Worm (Caenorhabditis elegans) whole organism, L4 larva: ENCODE data around the gene fcho-1.
A peak's percentile ranks its signal among the peaks of the same experiment; 100 is the strongest.

Source experiments
- F10B5.3 ChIP-seq: sonication (generic microtip); optimal IDR thresholded peaks from 2 replicates; lab custom pipeline; 2016; ENCODE audit warnings: mild to moderate bottlenecking, missing genetic modification characterization, missing compliant biosample characterization
- F26F4.8 ChIP-seq: fragments of 200-800 bp; sonication (Bioruptor generic); conservative IDR thresholded peaks from 2 replicates; pipeline ENCODE4 v1.3.6; 2022; ENCODE audit warnings: missing genetic modification characterization, missing compliant biosample characterization
- F37D6.2 ChIP-seq: sonication (generic microtip); optimal IDR thresholded peaks from 2 replicates; lab custom pipeline; 2016; ENCODE audit warnings: mild to moderate bottlenecking, missing genetic modification characterization, missing compliant biosample characterization
- F44E2.7 ChIP-seq: fragments of 200-800 bp; sonication (Bioruptor generic); IDR thresholded peaks from 2 replicates; pipeline ENCODE4 v2.1.2; 2022; ENCODE audit warnings: missing genetic modification characterization, missing compliant biosample characterization
- F49E8.2 ChIP-seq: sonication (generic microtip); optimal IDR thresholded peaks from 2 replicates; lab custom pipeline; 2016; ENCODE audit warnings: missing compliant biosample characterization, mild to moderate bottlenecking, missing genetic modification characterization, borderline replicate concordance
- R02D3.7 ChIP-seq: fragments of 150-350 bp; sonication (generic microtip); optimal IDR thresholded peaks from 3 replicates; lab custom pipeline; 2014; ENCODE audit warnings: missing biosample characterization, missing genetic modification characterization
- Y5F2A.4 ChIP-seq: fragments of 200-800 bp; sonication (Bioruptor generic); optimal IDR thresholded peaks from 2 replicates; lab custom pipeline; 2018; ENCODE audit warnings: mild to moderate bottlenecking, missing genetic modification characterization, missing compliant biosample characterization
- Y75B8A.6 ChIP-seq: fragments of 200-800 bp; sonication (Bioruptor generic); IDR thresholded peaks from 2 replicates; pipeline ENCODE4 v1.3.6; 2022; ENCODE audit warnings: missing genetic modification reagents, missing genetic modification characterization, missing compliant biosample characterization
- ZK337.2 ChIP-seq: fragments of 200-800 bp; sonication (Bioruptor generic); IDR thresholded peaks from 2 replicates; pipeline ENCODE4 v1.3.6; 2022; ENCODE audit warnings: missing genetic modification reagents, missing genetic modification characterization, missing compliant biosample characterization
- attf-4 ChIP-seq: sonication (generic microtip); optimal IDR thresholded peaks from 3 replicates; lab custom pipeline; 2017; ENCODE audit warnings: missing biosample characterization, missing genetic modification characterization
- ceh-28 ChIP-seq: fragments of 150-350 bp; optimal IDR thresholded peaks from 2 replicates; lab custom pipeline; 2014; ENCODE audit warnings: missing biosample characterization, missing genetic modification reagents, missing genetic modification characterization
- ceh-32 ChIP-seq: sonication (generic microtip); optimal IDR thresholded peaks from 2 replicates; lab custom pipeline; 2016; ENCODE audit warnings: mild to moderate bottlenecking, missing genetic modification characterization, missing compliant biosample characterization; ENCODE audit not compliant: poor library complexity
- ceh-62 ChIP-seq: sonication (generic microtip); optimal IDR thresholded peaks from 2 replicates; lab custom pipeline; 2017; ENCODE audit warnings: missing biosample characterization, missing genetic modification characterization
- ceh-82 ChIP-seq: sonication (generic microtip); optimal IDR thresholded peaks from 2 replicates; lab custom pipeline; 2017; ENCODE audit warnings: missing biosample characterization, missing genetic modification characterization
- ces-1 ChIP-seq: fragments of 150-350 bp; sonication (generic microtip); optimal IDR thresholded peaks from 4 replicates; lab custom pipeline; 2014; ENCODE audit warnings: missing biosample characterization, missing genetic modification reagents, missing genetic modification characterization
- cey-2 ChIP-seq: sonication (generic microtip); optimal IDR thresholded peaks from 3 replicates; lab custom pipeline; 2017; ENCODE audit warnings: missing genetic modification characterization, mild to moderate bottlenecking, missing compliant biosample characterization, antibody characterized with exemption, borderline replicate concordance; ENCODE audit not compliant: insufficient read depth
- daf-12 ChIP-seq: fragments of 150-350 bp; optimal IDR thresholded peaks from 2 replicates; lab custom pipeline; 2014; ENCODE audit warnings: missing biosample characterization, missing genetic modification reagents, missing genetic modification characterization
- daf-8 ChIP-seq: fragments of 200-800 bp; sonication (Bioruptor generic); IDR thresholded peaks from 2 replicates; pipeline ENCODE4 v1.3.6; 2022; ENCODE audit warnings: missing genetic modification characterization, missing compliant biosample characterization
- dmd-6 ChIP-seq: fragments of 200-800 bp; sonication (Bioruptor generic); IDR thresholded peaks from 2 replicates; pipeline ENCODE4 v1.3.6; 2022; ENCODE audit warnings: missing genetic modification reagents, missing genetic modification characterization, missing compliant biosample characterization
- dmd-8 ChIP-seq: fragments of 200-800 bp; sonication (Bioruptor generic); IDR thresholded peaks from 2 replicates; pipeline ENCODE4 v1.3.6; 2022; ENCODE audit warnings: missing genetic modification characterization, missing compliant biosample characterization
- dpl-1 ChIP-seq: fragments of 150-350 bp; optimal IDR thresholded peaks from 2 replicates; lab custom pipeline; 2014; ENCODE audit warnings: missing biosample characterization, missing genetic modification reagents, missing genetic modification characterization
- duxl-1 ChIP-seq: sonication (generic microtip); optimal IDR thresholded peaks from 2 replicates; lab custom pipeline; 2016; ENCODE audit warnings: mild to moderate bottlenecking, missing genetic modification characterization, moderate library complexity, missing compliant biosample characterization; ENCODE audit not compliant: poor library complexity
- dve-1 ChIP-seq: sonication (generic microtip); optimal IDR thresholded peaks from 2 replicates; lab custom pipeline; 2017; ENCODE audit warnings: antibody characterized with exemption, mild to moderate bottlenecking, missing genetic modification characterization, missing compliant biosample characterization; ENCODE audit not compliant: insufficient read depth
- fkh-10 ChIP-seq: fragments of 150-350 bp; optimal IDR thresholded peaks from 2 replicates; lab custom pipeline; 2014; ENCODE audit warnings: missing biosample characterization, missing genetic modification reagents, missing genetic modification characterization
- fos-1 ChIP-seq: fragments of 150-350 bp; optimal IDR thresholded peaks from 2 replicates; lab custom pipeline; 2014; ENCODE audit warnings: missing biosample characterization, missing genetic modification characterization
- gei-8 ChIP-seq: fragments of 200-800 bp; sonication (Bioruptor generic); optimal IDR thresholded peaks from 2 replicates; lab custom pipeline; 2018; ENCODE audit warnings: mild to moderate bottlenecking, missing genetic modification characterization, missing compliant biosample characterization
- hif-1 ChIP-seq, 2 experiments: sonication (generic microtip); optimal IDR thresholded peaks; 2 replicates each; lab custom pipeline; 2016 to 2017; ENCODE audit warnings: missing compliant biosample characterization in 2 of 2, missing genetic modification characterization in 2 of 2, missing genetic modification reagents in 2 of 2, missing genotype in 2 of 2, mild to moderate bottlenecking in 1 of 2
- hlh-11 ChIP-seq: fragments of 200-800 bp; sonication (Bioruptor generic); optimal IDR thresholded peaks from 2 replicates; lab custom pipeline; 2018; ENCODE audit warnings: mild to moderate bottlenecking, missing genetic modification characterization, missing compliant biosample characterization
- hlh-30 ChIP-seq: sonication (generic microtip); optimal IDR thresholded peaks from 2 replicates; lab custom pipeline; 2017; ENCODE audit warnings: antibody characterized with exemption, mild to moderate bottlenecking, missing genetic modification characterization, missing compliant biosample characterization; ENCODE audit not compliant: insufficient read depth
- jun-1 ChIP-seq: fragments of 150-350 bp; optimal IDR thresholded peaks from 2 replicates; lab custom pipeline; 2014; ENCODE audit warnings: missing biosample characterization, missing genetic modification reagents, missing genetic modification characterization
- lim-7 ChIP-seq: fragments of 200-800 bp; sonication (Bioruptor generic); IDR thresholded peaks from 2 replicates; pipeline ENCODE4 v1.3.6; 2022; ENCODE audit warnings: missing genetic modification characterization, missing compliant biosample characterization
- lin-1 ChIP-seq: fragments of 200-800 bp; sonication (Bioruptor generic); IDR thresholded peaks from 2 replicates; pipeline ENCODE4 v1.3.6; 2022; ENCODE audit warnings: missing genetic modification reagents, missing genetic modification characterization, missing compliant biosample characterization
- mxl-2 ChIP-seq: fragments of 200-800 bp; sonication (Bioruptor generic); conservative IDR thresholded peaks from 2 replicates; pipeline ENCODE4 v1.3.6; 2022; ENCODE audit warnings: missing genetic modification reagents, missing genetic modification characterization, missing compliant biosample characterization
- mxl-3 ChIP-seq: fragments of 200-800 bp; sonication (Bioruptor generic); optimal IDR thresholded peaks from 2 replicates; lab custom pipeline; 2018; ENCODE audit warnings: mild to moderate bottlenecking, missing genetic modification characterization, missing compliant biosample characterization
- nhr-237 ChIP-seq: sonication (generic microtip); optimal IDR thresholded peaks from 2 replicates; lab custom pipeline; 2017; ENCODE audit warnings: missing biosample characterization, missing genetic modification characterization
- nhr-48 ChIP-seq: sonication (generic microtip); optimal IDR thresholded peaks from 2 replicates; lab custom pipeline; 2016; ENCODE audit warnings: mild to moderate bottlenecking, missing genetic modification characterization, missing compliant biosample characterization
- nhr-6 ChIP-seq: fragments of 150-350 bp; optimal IDR thresholded peaks from 2 replicates; lab custom pipeline; 2014; ENCODE audit warnings: missing biosample characterization, missing genetic modification characterization
- pha-4 ChIP-seq, 2 experiments: fragments of 150-350 bp in 1 of 2; fragments of 200-800 bp in 1 of 2; sonication (Bioruptor generic) in 1 of 2; IDR thresholded peaks in 1 of 2; optimal IDR thresholded peaks in 1 of 2; 2 replicates each; pipeline versions ENCODE4 v1.3.6 to Lab custom; 2014 to 2022; ENCODE audit warnings: missing genetic modification characterization in 2 of 2, missing genetic modification reagents in 2 of 2, missing biosample characterization in 1 of 2, missing compliant biosample characterization in 1 of 2
- saeg-2 ChIP-seq: fragments of 200-800 bp; sonication (Bioruptor generic); IDR thresholded peaks from 2 replicates; pipeline ENCODE4 v1.3.6; 2022; ENCODE audit warnings: missing genetic modification reagents, missing genetic modification characterization, missing compliant biosample characterization
- sdz-12 ChIP-seq: fragments of 200-800 bp; sonication (Bioruptor generic); optimal IDR thresholded peaks from 2 replicates; lab custom pipeline; 2018; ENCODE audit warnings: mild to moderate bottlenecking, missing genetic modification characterization, missing compliant biosample characterization
- skn-1 ChIP-seq: fragments of 150-350 bp; optimal IDR thresholded peaks from 2 replicates; lab custom pipeline; 2014; ENCODE audit warnings: missing biosample characterization, missing genetic modification characterization
- spr-3 ChIP-seq: fragments of 200-800 bp; sonication (Bioruptor generic); optimal IDR thresholded peaks from 2 replicates; lab custom pipeline; 2018; ENCODE audit warnings: mild to moderate bottlenecking, missing genetic modification characterization, missing compliant biosample characterization
- unc-39 ChIP-seq: sonication (generic microtip); optimal IDR thresholded peaks from 2 replicates; lab custom pipeline; 2017; ENCODE audit warnings: missing biosample characterization, missing genetic modification characterization
- unc-62 ChIP-seq, 3 experiments: fragments of 150-350 bp in 1 of 3; sonication (generic microtip); optimal IDR thresholded peaks in 2 of 3; peaks in 1 of 3; 1 replicate in 1 of 3; 2 replicates in 2 of 3; lab custom pipeline; 2014 to 2017; ENCODE audit warnings: missing biosample characterization in 3 of 3, missing genetic modification characterization in 3 of 3, missing genetic modification reagents in 3 of 3, missing genotype in 1 of 3
- vab-7 ChIP-seq: fragments of 200-800 bp; sonication (Bioruptor generic); IDR thresholded peaks from 2 replicates; pipeline ENCODE4 v1.3.6; 2022; ENCODE audit warnings: missing genetic modification reagents, missing genetic modification characterization, missing compliant biosample characterization
- zfp-2 ChIP-seq: sonication (generic microtip); optimal IDR thresholded peaks from 2 replicates; lab custom pipeline; 2016; ENCODE audit warnings: mild to moderate bottlenecking, missing genetic modification characterization, missing compliant biosample characterization
- zfp-3 ChIP-seq: fragments of 200-800 bp; sonication (Bioruptor generic); conservative IDR thresholded peaks from 2 replicates; pipeline ENCODE4 v1.3.6; 2022; ENCODE audit warnings: missing genetic modification reagents, missing genetic modification characterization, missing compliant biosample characterization
- zip-2 ChIP-seq: fragments of 150-350 bp; optimal IDR thresholded peaks from 2 replicates; lab custom pipeline; 2014; ENCODE audit warnings: missing biosample characterization, missing genetic modification characterization
- ztf-11 ChIP-seq: fragments of 150-350 bp; optimal IDR thresholded peaks from 2 replicates; lab custom pipeline; 2014; ENCODE audit warnings: missing biosample characterization, missing genetic modification characterization
- ztf-7 ChIP-seq: fragments of 150-350 bp; optimal IDR thresholded peaks from 2 replicates; lab custom pipeline; 2014; ENCODE audit warnings: missing biosample characterization, missing genetic modification characterization

fcho-1 gene

ce11 chrII:1320412-1320811 is 10.1 kb downstream of the fcho-1 start (continued):
- no peak for TF ChIP-seq ces-1 (GFP tag; lab: Kevin White, UChicago)
- TF ChIP-seq duxl-1 (tag; lab: Kevin White, UChicago), result peak; percentile 83
- TF ChIP-seq fkh-10 (GFP tag; lab: Kevin White, UChicago), result peak; percentile 78
- TF ChIP-seq skn-1 (tag; lab: Kevin White, UChicago), result no peak
- TF ChIP-seq dve-1 (tag; lab: Kevin White, UChicago), result peak; percentile 99
- TF ChIP-seq ceh-82 (tag; lab: Kevin White, UChicago), result peak; percentile 42
- TF ChIP-seq lin-1, result peak; percentile 86
- TF ChIP-seq ceh-32 (tag; lab: Kevin White, UChicago), result no peak
- TF ChIP-seq ceh-28 (tag; lab: Kevin White, UChicago), result no peak
- no peak for TF ChIP-seq nhr-237 (tag; lab: Kevin White, UChicago)
- peak; percentile 75 for TF ChIP-seq ZK337.2
- TF ChIP-seq fos-1 (tag; lab: Kevin White, UChicago), result no peak
- TF ChIP-seq ztf-11, result no peak
- TF ChIP-seq zfp-2 (tag; lab: Kevin White, UChicago), result peak; percentile 98
- TF ChIP-seq F44E2.7, result no peak
- TF ChIP-seq jun-1 (tag; lab: Kevin White, UChicago), result peak; percentile 82
- peak; percentile 92 for TF ChIP-seq vab-7 (GFP tag; lab: Robert Waterston, UW)
- peak; percentile 96 for TF ChIP-seq spr-3 (GFP tag; lab: Kevin White, UChicago)
- TF ChIP-seq lim-7, result peak; percentile 71
- peak; percentile 95 for TF ChIP-seq pha-4 (GFP tag; IDR thresholded peaks at IDR 0.05; lab: Robert Waterston, UW)
- peak; percentile 7 for TF ChIP-seq pha-4 (tag; optimal IDR thresholded peaks at IDR 0.05; lab: Kevin White, UChicago)
- TF ChIP-seq sdz-12 (GFP tag; lab: Kevin White, UChicago), result peak; percentile 88
- TF ChIP-seq cey-2 (tag; lab: Kevin White, UChicago), result no peak
- TF ChIP-seq dmd-8, result peak; percentile 50; the same call in 1 of the 2 replicates
- TF ChIP-seq daf-12, result no peak
- TF ChIP-seq hlh-11 (tag; lab: Kevin White, UChicago), result peak; percentile 97
- TF ChIP-seq hlh-30 (tag; lab: Kevin White, UChicago), result peak; percentile 88
- no peak for TF ChIP-seq unc-39
- TF ChIP-seq nhr-6 (tag; lab: Kevin White, UChicago), result peak; percentile 98
- TF ChIP-seq mxl-3 (GFP tag; lab: Kevin White, UChicago), result peak; percentile 86
- peak; percentile 96 for TF ChIP-seq zfp-3 (GFP tag; lab: Robert Waterston, UW)
- peak in 1 of 2 experiments; percentile 97 for TF ChIP-seq unc-62 (GFP tag; optimal IDR thresholded peaks at IDR 0.05 in 1 of 2; lab: Kevin White, UChicago)
- TF ChIP-seq unc-62 (tag; optimal IDR thresholded peaks at IDR 0.05; lab: Kevin White, UChicago), result no peak
- TF ChIP-seq F26F4.8, result no peak
- peak; percentile 69 for TF ChIP-seq gei-8 (GFP tag; lab: Kevin White, UChicago)
- no peak for TF ChIP-seq attf-4 (tag; lab: Kevin White, UChicago)
- peak; percentile 82 for TF ChIP-seq nhr-48
- peak; percentile 56 for TF ChIP-seq Y5F2A.4 (GFP tag; lab: Kevin White, UChicago)
- 0 out of 2 replicates have a peak, but pooled peaks have one; percentile 46 for TF ChIP-seq mxl-2 (GFP tag; lab: Robert Waterston, UW)
- peak; percentile 64; the same call in 1 of the 2 replicates for TF ChIP-seq Y75B8A.6 (GFP tag; lab: Robert Waterston, UW)
- peak; percentile 90 for TF ChIP-seq F37D6.2
- peak; percentile 61 for TF ChIP-seq F10B5.3
- TF ChIP-seq dmd-6, result peak; percentile 95
- peak; percentile 90 for TF ChIP-seq F49E8.2 (tag; lab: Kevin White, UChicago)
- TF ChIP-seq ztf-7 (tag; lab: Kevin White, UChicago), result peak; percentile 62
- TF ChIP-seq daf-8 (GFP tag; lab: Robert Waterston, UW), result no peak
- TF ChIP-seq hif-1 (tag; optimal IDR thresholded peaks at IDR 0.05; lab: Kevin White, UChicago), result peak; percentile 64 to 93
- TF ChIP-seq saeg-2, result peak; percentile 90
- peak; percentile 77 for TF ChIP-seq zip-2
- no peak for TF ChIP-seq R02D3.7 (tag; lab: Kevin White, UChicago)
- TF ChIP-seq dpl-1 (GFP tag; lab: Kevin White, UChicago), result peak; percentile 99
- no peak for TF ChIP-seq ceh-62 (tag; lab: Kevin White, UChicago)
